Worm (Caenorhabditis elegans) whole organism, L4 larva: ENCODE results near the gene T28C6.3.

Source experiments
- F44E2.7 ChIP-seq: fragments of 200-800 bp; sonication (Bioruptor generic); IDR thresholded peaks from 2 replicates; pipeline ENCODE4 v2.1.2; 2022; ENCODE audit warnings: missing genetic modification characterization, missing compliant biosample characterization
- F49E8.2 ChIP-seq: sonication (generic microtip); optimal IDR thresholded peaks from 2 replicates; lab custom pipeline; 2016; ENCODE audit warnings: missing compliant biosample characterization, mild to moderate bottlenecking, missing genetic modification characterization, borderline replicate concordance
- T26A8.4 ChIP-seq: fragments of 200-800 bp; sonication (Bioruptor generic); IDR thresholded peaks from 2 replicates; pipeline ENCODE4 v1.3.6; 2022; ENCODE audit warnings: missing genetic modification characterization, missing compliant biosample characterization
- Y105C5A.15 ChIP-seq: fragments of 200-800 bp; sonication (Bioruptor generic); IDR thresholded peaks from 2 replicates; pipeline ENCODE4 v1.3.6; 2022; ENCODE audit warnings: missing genetic modification characterization, missing compliant biosample characterization
- Y5F2A.4 ChIP-seq: fragments of 200-800 bp; sonication (Bioruptor generic); optimal IDR thresholded peaks from 2 replicates; lab custom pipeline; 2018; ENCODE audit warnings: mild to moderate bottlenecking, missing genetic modification characterization, missing compliant biosample characterization
- Y75B8A.6 ChIP-seq: fragments of 200-800 bp; sonication (Bioruptor generic); IDR thresholded peaks from 2 replicates; pipeline ENCODE4 v1.3.6; 2022; ENCODE audit warnings: missing genetic modification reagents, missing genetic modification characterization, missing compliant biosample characterization
- ZK337.2 ChIP-seq: fragments of 200-800 bp; sonication (Bioruptor generic); IDR thresholded peaks from 2 replicates; pipeline ENCODE4 v1.3.6; 2022; ENCODE audit warnings: missing genetic modification reagents, missing genetic modification characterization, missing compliant biosample characterization
- aly-2 ChIP-seq: sonication (generic microtip); optimal IDR thresholded peaks from 2 replicates; lab custom pipeline; 2018; ENCODE audit warnings: missing biosample characterization, missing genetic modification characterization
- arid-1 ChIP-seq: fragments of 200-800 bp; sonication (Bioruptor generic); conservative IDR thresholded peaks from 2 replicates; pipeline ENCODE4 v1.3.6; 2022; ENCODE audit warnings: missing genetic modification reagents, missing genetic modification characterization, missing compliant biosample characterization
- ceh-20 ChIP-seq: fragments of 200-800 bp; sonication (Bioruptor generic); IDR thresholded peaks from 2 replicates; pipeline ENCODE4 v1.3.6; 2022; ENCODE audit warnings: missing genetic modification reagents, missing genetic modification characterization, missing compliant biosample characterization
- ceh-32 ChIP-seq: sonication (generic microtip); optimal IDR thresholded peaks from 2 replicates; lab custom pipeline; 2016; ENCODE audit warnings: mild to moderate bottlenecking, missing genetic modification characterization, missing compliant biosample characterization; ENCODE audit not compliant: poor library complexity
- ceh-44 ChIP-seq: fragments of 200-800 bp; sonication (Bioruptor generic); IDR thresholded peaks from 2 replicates; pipeline ENCODE4 v1.3.6; 2022; ENCODE audit warnings: missing genetic modification reagents, missing genetic modification characterization, missing compliant biosample characterization
- ces-1 ChIP-seq: fragments of 150-350 bp; sonication (generic microtip); optimal IDR thresholded peaks from 4 replicates; lab custom pipeline; 2014; ENCODE audit warnings: missing biosample characterization, missing genetic modification reagents, missing genetic modification characterization
- daf-19 ChIP-seq: fragments of 200-800 bp; sonication (Bioruptor generic); conservative IDR thresholded peaks from 2 replicates; pipeline ENCODE4 v1.3.6; 2022; ENCODE audit warnings: missing genetic modification characterization, missing compliant biosample characterization
- dmd-6 ChIP-seq: fragments of 200-800 bp; sonication (Bioruptor generic); IDR thresholded peaks from 2 replicates; pipeline ENCODE4 v1.3.6; 2022; ENCODE audit warnings: missing genetic modification reagents, missing genetic modification characterization, missing compliant biosample characterization
- dmd-9 ChIP-seq: fragments of 200-800 bp; sonication (Bioruptor generic); IDR thresholded peaks from 2 replicates; pipeline ENCODE4 v1.3.6; 2022; ENCODE audit warnings: missing genetic modification reagents, missing genetic modification characterization, missing compliant biosample characterization
- egl-27 ChIP-seq: sonication (generic microtip); optimal IDR thresholded peaks from 3 replicates; lab custom pipeline; 2017; ENCODE audit warnings: missing biosample characterization, missing genetic modification reagents, missing genetic modification characterization
- gei-8 ChIP-seq: fragments of 200-800 bp; sonication (Bioruptor generic); optimal IDR thresholded peaks from 2 replicates; lab custom pipeline; 2018; ENCODE audit warnings: mild to moderate bottlenecking, missing genetic modification characterization, missing compliant biosample characterization
- hlh-11 ChIP-seq: fragments of 200-800 bp; sonication (Bioruptor generic); optimal IDR thresholded peaks from 2 replicates; lab custom pipeline; 2018; ENCODE audit warnings: mild to moderate bottlenecking, missing genetic modification characterization, missing compliant biosample characterization
- hlh-30 ChIP-seq: sonication (generic microtip); optimal IDR thresholded peaks from 2 replicates; lab custom pipeline; 2017; ENCODE audit warnings: antibody characterized with exemption, mild to moderate bottlenecking, missing genetic modification characterization, missing compliant biosample characterization; ENCODE audit not compliant: insufficient read depth
- jun-1 ChIP-seq: fragments of 150-350 bp; optimal IDR thresholded peaks from 2 replicates; lab custom pipeline; 2014; ENCODE audit warnings: missing biosample characterization, missing genetic modification reagents, missing genetic modification characterization
- lin-1 ChIP-seq: fragments of 200-800 bp; sonication (Bioruptor generic); IDR thresholded peaks from 2 replicates; pipeline ENCODE4 v1.3.6; 2022; ENCODE audit warnings: missing genetic modification reagents, missing genetic modification characterization, missing compliant biosample characterization
- lin-39 ChIP-seq: fragments of 150-350 bp; optimal IDR thresholded peaks from 2 replicates; lab custom pipeline; 2014; ENCODE audit warnings: missing biosample characterization, missing genetic modification reagents, missing genetic modification characterization
- lsy-2 ChIP-seq, 2 experiments: fragments of 150-350 bp in 1 of 2; sonication (generic microtip) in 1 of 2; optimal IDR thresholded peaks; 2 replicates each; lab custom pipeline; 2014 to 2017; ENCODE audit warnings: missing biosample characterization in 2 of 2, missing genetic modification characterization in 2 of 2
- madf-5 ChIP-seq, 2 experiments: fragments of 200-800 bp; sonication (Bioruptor generic); IDR thresholded peaks; 2 replicates each; pipeline ENCODE4 v1.3.6; 2022; ENCODE audit warnings: missing compliant biosample characterization in 2 of 2, missing genetic modification characterization in 2 of 2
- mdl-1 ChIP-seq, 2 experiments: fragments of 150-350 bp in 1 of 2; sonication (generic microtip) in 1 of 2; optimal IDR thresholded peaks; 2 replicates each; lab custom pipeline; 2014 to 2017; ENCODE audit warnings: missing biosample characterization in 2 of 2, missing genetic modification characterization in 2 of 2
- mep-1 ChIP-seq: fragments of 150-350 bp; sonication (generic microtip); optimal IDR thresholded peaks from 3 replicates; lab custom pipeline; 2014; ENCODE audit warnings: missing biosample characterization, missing genetic modification characterization
- mxl-3 ChIP-seq: fragments of 200-800 bp; sonication (Bioruptor generic); optimal IDR thresholded peaks from 2 replicates; lab custom pipeline; 2018; ENCODE audit warnings: mild to moderate bottlenecking, missing genetic modification characterization, missing compliant biosample characterization
- nhr-10 ChIP-seq: fragments of 150-350 bp; optimal IDR thresholded peaks from 2 replicates; lab custom pipeline; 2014; ENCODE audit warnings: missing biosample characterization, missing genetic modification characterization
- nhr-237 ChIP-seq: sonication (generic microtip); optimal IDR thresholded peaks from 2 replicates; lab custom pipeline; 2017; ENCODE audit warnings: missing biosample characterization, missing genetic modification characterization
- nhr-28 ChIP-seq: fragments of 150-350 bp; optimal IDR thresholded peaks from 2 replicates; lab custom pipeline; 2014; ENCODE audit warnings: missing biosample characterization, missing genetic modification characterization
- nhr-76 ChIP-seq: fragments of 150-350 bp; optimal IDR thresholded peaks from 2 replicates; lab custom pipeline; 2014; ENCODE audit warnings: missing biosample characterization, missing genetic modification characterization
- pqm-1 ChIP-seq: sonication (generic microtip); optimal IDR thresholded peaks from 2 replicates; lab custom pipeline; 2017; ENCODE audit warnings: missing biosample characterization, missing genetic modification characterization
- rbr-2 ChIP-seq: sonication (generic microtip); optimal IDR thresholded peaks from 2 replicates; lab custom pipeline; 2016; ENCODE audit warnings: missing genotype, missing genetic modification characterization, missing compliant biosample characterization
- spr-3 ChIP-seq: fragments of 200-800 bp; sonication (Bioruptor generic); optimal IDR thresholded peaks from 2 replicates; lab custom pipeline; 2018; ENCODE audit warnings: mild to moderate bottlenecking, missing genetic modification characterization, missing compliant biosample characterization
- tag-97 ChIP-seq: fragments of 200-800 bp; sonication (Bioruptor generic); IDR thresholded peaks from 2 replicates; pipeline ENCODE4 v1.3.6; 2022; ENCODE audit warnings: missing genetic modification characterization, missing compliant biosample characterization
- unc-130 ChIP-seq: sonication (generic microtip); optimal IDR thresholded peaks from 2 replicates; lab custom pipeline; 2016; ENCODE audit warnings: missing genetic modification reagents, missing genetic modification characterization, missing compliant biosample characterization
- unc-62 ChIP-seq, 3 experiments: fragments of 150-350 bp in 1 of 3; sonication (generic microtip); optimal IDR thresholded peaks in 2 of 3; peaks in 1 of 3; 1 replicate in 1 of 3; 2 replicates in 2 of 3; lab custom pipeline; 2014 to 2017; ENCODE audit warnings: missing biosample characterization in 3 of 3, missing genetic modification characterization in 3 of 3, missing genetic modification reagents in 3 of 3, missing genotype in 1 of 3
- zfp-2 ChIP-seq: sonication (generic microtip); optimal IDR thresholded peaks from 2 replicates; lab custom pipeline; 2016; ENCODE audit warnings: mild to moderate bottlenecking, missing genetic modification characterization, missing compliant biosample characterization
- ztf-7 ChIP-seq: fragments of 150-350 bp; optimal IDR thresholded peaks from 2 replicates; lab custom pipeline; 2014; ENCODE audit warnings: missing biosample characterization, missing genetic modification characterization

The T28C6.3 gene

ce11 chrIV:8822598-8822997 is 2.5 kb downstream of the T28C6.3 start (continued):
- no peak for TF ChIP-seq spr-3 (GFP tag; lab: Kevin White, UChicago)
- TF ChIP-seq ceh-32 = no peak
- TF ChIP-seq egl-27 (tag; lab: Kevin White, UChicago) = no peak
- TF ChIP-seq hlh-11 (tag; lab: Kevin White, UChicago) = no peak
- no peak for TF ChIP-seq ceh-44 (GFP tag; lab: Robert Waterston, UW)
- no peak for TF ChIP-seq ZK337.2 (GFP tag; lab: Robert Waterston, UW)
- TF ChIP-seq nhr-76 (tag; lab: Kevin White, UChicago) = no peak
- TF ChIP-seq lin-39 (tag; lab: Kevin White, UChicago) = no peak
- TF ChIP-seq T26A8.4 (GFP tag; lab: Robert Waterston, UW) = peak; percentile 88
- no peak for TF ChIP-seq F49E8.2 (tag; lab: Kevin White, UChicago)
- no peak for TF ChIP-seq zfp-2 (tag; lab: Kevin White, UChicago)
- TF ChIP-seq arid-1 (GFP tag; lab: Robert Waterston, UW) = no peak
- no peak for TF ChIP-seq tag-97 (GFP tag; lab: Robert Waterston, UW)
- no peak for TF ChIP-seq hlh-30
- no peak for TF ChIP-seq dmd-9 (GFP tag; lab: Robert Waterston, UW)
- TF ChIP-seq unc-130 = no peak
- no peak for TF ChIP-seq ceh-20 (GFP tag; lab: Robert Waterston, UW)
- TF ChIP-seq ces-1 (GFP tag; lab: Kevin White, UChicago) = no peak
- TF ChIP-seq Y105C5A.15 = 0 out of 2 replicates have a peak, but pooled peaks have one; percentile 31
- no peak for TF ChIP-seq lin-1 (GFP tag; lab: Robert Waterston, UW)
- no peak for TF ChIP-seq rbr-2 (tag; lab: Kevin White, UChicago)
- no peak for TF ChIP-seq pqm-1 (tag; lab: Kevin White, UChicago)
- peak; percentile 40 for TF ChIP-seq nhr-237
- TF ChIP-seq Y75B8A.6 = no peak
- TF ChIP-seq F44E2.7 (GFP tag; lab: Robert Waterston, UW) = no peak
- TF ChIP-seq nhr-10 (tag; lab: Kevin White, UChicago) = peak; percentile 53
- TF ChIP-seq aly-2 = no peak
- no peak for TF ChIP-seq ztf-7 (tag; lab: Kevin White, UChicago)
- peak; percentile 12 for TF ChIP-seq nhr-28 (tag; lab: Kevin White, UChicago)

DNA sequence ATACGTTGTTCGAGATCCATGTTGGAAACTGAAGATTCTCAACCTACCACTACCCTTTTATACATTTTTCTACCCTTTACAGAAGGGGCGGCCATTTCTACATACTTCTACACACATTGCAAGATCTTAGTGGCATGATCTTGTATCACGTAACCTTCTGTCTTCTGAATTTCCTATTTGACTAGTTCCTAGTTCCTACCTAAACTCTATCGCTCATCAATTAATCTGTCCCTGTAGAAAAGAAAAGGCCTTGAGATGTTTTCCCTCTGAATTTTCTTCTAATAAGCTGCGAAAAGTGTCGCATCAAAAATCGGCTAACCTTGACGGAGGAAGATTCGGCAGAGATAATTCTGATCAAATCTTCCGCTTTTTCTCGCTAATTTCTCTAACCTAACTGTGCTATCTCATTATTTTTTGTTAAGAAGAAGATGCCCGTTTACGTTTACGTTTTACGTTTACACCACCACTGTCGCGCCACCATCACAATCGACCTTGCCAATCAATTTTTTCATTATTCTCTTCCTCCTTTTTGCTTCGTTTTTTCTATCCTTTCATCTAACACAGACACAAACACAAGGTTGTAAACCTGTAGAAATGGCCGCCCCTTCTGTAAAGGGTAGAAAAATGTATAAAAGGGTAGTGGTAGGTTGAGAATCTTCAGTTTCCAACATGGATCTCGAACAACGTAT is 4.1 kb downstream of the T28C6.3 start, which contains the start of the genes col-117 and col-3:
Gene col-117, minus strand, starts transcription at position 51 of the 689 bp plus-strand sequence.
Gene col-3, plus strand, starts transcription at position 639 of the 689 bp plus-strand sequence.
- TF ChIP-seq nhr-28 (tag; lab: Kevin White, UChicago) = peak; percentile 36
- no peak for TF ChIP-seq jun-1 (tag; lab: Kevin White, UChicago)
- TF ChIP-seq Y5F2A.4 (GFP tag; lab: Kevin White, UChicago) = no peak
- TF ChIP-seq hlh-11 (tag; lab: Kevin White, UChicago) = peak; percentile 17
- no peak for TF ChIP-seq madf-5 (GFP tag; IDR thresholded peaks at IDR 0.05; lab: Robert Waterston, UW)
- no peak for TF ChIP-seq rbr-2 (tag; lab: Kevin White, UChicago)
- peak; percentile 51 for TF ChIP-seq mxl-3 (GFP tag; lab: Kevin White, UChicago)
- peak in 1 of 2 experiments; percentile 2 for TF ChIP-seq unc-62 (GFP tag; optimal IDR thresholded peaks at IDR 0.05 in 1 of 2; lab: Kevin White, UChicago)
- TF ChIP-seq unc-62 (tag; optimal IDR thresholded peaks at IDR 0.05; lab: Kevin White, UChicago) = no peak
- TF ChIP-seq lsy-2 (tag; optimal IDR thresholded peaks at IDR 0.05; lab: Kevin White, UChicago) = peak in 1 of 2 experiments; percentile 10
- no peak for TF ChIP-seq hlh-30
- no peak for TF ChIP-seq daf-19 (GFP tag; lab: Robert Waterston, UW)
- no peak for TF ChIP-seq dmd-6 (GFP tag; lab: Robert Waterston, UW)
- no peak for TF ChIP-seq mep-1 (tag; lab: Kevin White, UChicago)
- peak in 1 of 2 experiments; percentile 30 for TF ChIP-seq mdl-1 (tag; optimal IDR thresholded peaks at IDR 0.05; lab: Kevin White, UChicago)
- no peak for TF ChIP-seq gei-8 (GFP tag; lab: Kevin White, UChicago)
